Worm (Caenorhabditis elegans): ENCODE results near the gene str-9.

DNA sequence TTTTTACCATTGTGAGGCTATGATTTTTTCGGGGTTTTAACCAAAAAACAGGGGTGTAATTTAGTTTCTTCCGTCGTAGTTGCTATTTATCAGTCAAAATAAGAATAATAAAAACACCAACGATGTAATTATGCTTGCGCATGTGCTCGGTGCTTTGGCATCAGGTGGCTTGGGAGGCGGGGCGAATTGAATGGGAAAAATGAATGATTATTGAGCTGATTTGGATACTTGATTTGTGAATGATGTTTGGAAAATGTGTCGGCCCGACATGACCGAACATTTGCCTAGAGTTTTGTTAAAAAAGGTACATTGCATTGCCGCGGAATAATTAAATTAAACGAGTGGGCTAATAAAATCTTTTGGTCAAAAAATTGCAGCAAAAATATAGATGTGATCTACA is 26.3 kb upstream of the str-9 start, which contains the start of gene str-38:
- TF ChIP-seq unc-62 (GFP tag; optimal IDR thresholded peaks at IDR 0.05), result no peak
- no peak for TF ChIP-seq unc-39 (tag; optimal IDR thresholded peaks at IDR 0.05)
- TF ChIP-seq mep-1 (tag; optimal IDR thresholded peaks at IDR 0.05), result no peak
- TF ChIP-seq lsy-2 (tag; optimal IDR thresholded peaks at IDR 0.05), result no peak
- TF ChIP-seq elt-3 (tag; optimal IDR thresholded peaks at IDR 0.05), result no peak
- TF ChIP-seq blmp-1 (tag; optimal IDR thresholded peaks at IDR 0.05), result no peak
- TF ChIP-seq snpc-4 (tag; optimal IDR thresholded peaks at IDR 0.05), result no peak
- TF ChIP-seq pha-4 (tag; optimal IDR thresholded peaks at IDR 0.05), result no peak
- no peak for TF ChIP-seq zip-8 (tag; optimal IDR thresholded peaks at IDR 0.05)
